Fruit fly (Drosophila melanogaster): Measurements from ENCODE around the gene Spase22-23.

The Spase22-23 gene

dm6 chr3R:24276104-24277008 is 46.5 kb upstream of the Spase22-23 start, which contains the start of gene Orct (continued):
- TF ChIP-seq D (optimal IDR thresholded peaks at IDR 0.05), result no peak
- TF ChIP-seq D (GFP tag; optimal IDR thresholded peaks at IDR 0.05), result peak; percentile 33
- TF ChIP-seq en (GFP tag; optimal IDR thresholded peaks at IDR 0.05), result no peak
- TF ChIP-seq CG15601 (tag; optimal IDR thresholded peaks at IDR 0.05), result peak; percentile 20
- no peak for TF ChIP-seq CG42726 (GFP tag; IDR thresholded peaks at IDR 0.05; ENCODE audit: partially characterized antibody)
- TF ChIP-seq CG11093 (GFP tag; IDR thresholded peaks at IDR 0.05), result no peak
- TF ChIP-seq D19A (tag; optimal IDR thresholded peaks at IDR 0.05), result peak; percentile 85
- TF ChIP-seq CG12391 (tag; optimal IDR thresholded peaks at IDR 0.05), result peak; percentile 78
- TF ChIP-seq pb (GFP tag; optimal IDR thresholded peaks at IDR 0.05), result no peak
- peak; percentile 4; the same call in 1 of the 2 replicates for TF ChIP-seq sim (GFP tag; IDR thresholded peaks at IDR 0.05)
- no peak for TF ChIP-seq sna (GFP tag; IDR thresholded peaks at IDR 0.05; ENCODE audit: partially characterized antibody)
- TF ChIP-seq Xbp1 (GFP tag; optimal IDR thresholded peaks at IDR 0.05), result peak; percentile 60
- peak; percentile 59; the same call in 1 of the 2 replicates for TF ChIP-seq CG11247 (GFP tag; IDR thresholded peaks at IDR 0.05)
- peak; percentile 75 for TF ChIP-seq scrt (GFP tag; optimal IDR thresholded peaks at IDR 0.05)
- 0 out of 2 replicates have a peak, but pooled peaks have one; percentile 36 for TF ChIP-seq Oaz (GFP tag; IDR thresholded peaks at IDR 0.05)
- TF ChIP-seq CG10147 (GFP tag; optimal IDR thresholded peaks at IDR 0.05), result peak; percentile 86
- TF ChIP-seq HmgZ (tag; optimal IDR thresholded peaks at IDR 0.05), result peak; percentile 80
- TF ChIP-seq chinmo (GFP tag; IDR thresholded peaks at IDR 0.05; ENCODE audit: partially characterized antibody), result no peak
- peak; percentile 29 for TF ChIP-seq NK7.1 (GFP tag; optimal IDR thresholded peaks at IDR 0.05)
- peak; percentile 42 for TF ChIP-seq CG4854 (GFP tag; optimal IDR thresholded peaks at IDR 0.05)
- TF ChIP-seq CG9817 (tag; optimal IDR thresholded peaks at IDR 0.05), result peak; percentile 68
- peak; percentile 71 for TF ChIP-seq cg (GFP tag; optimal IDR thresholded peaks at IDR 0.05)
- TF ChIP-seq tin (GFP tag; optimal IDR thresholded peaks at IDR 0.05), result peak; percentile 52
- TF ChIP-seq CG6689 (GFP tag; IDR thresholded peaks at IDR 0.05), result peak; percentile 57
- TF ChIP-seq CG13287 (GFP tag; IDR thresholded peaks at IDR 0.05; ENCODE audit: partially characterized antibody), result no peak
- peak; percentile 58 for TF ChIP-seq Antp (GFP tag; optimal IDR thresholded peaks at IDR 0.05)
- peak; percentile 79 for TF ChIP-seq CG12659 (GFP tag; optimal IDR thresholded peaks at IDR 0.05)
- no peak for TF ChIP-seq CG8478 (optimal IDR thresholded peaks at IDR 0.05)
- no peak for TF ChIP-seq CG16779 (GFP tag; IDR thresholded peaks at IDR 0.05)
- TF ChIP-seq NC2α (GFP tag; optimal IDR thresholded peaks at IDR 0.05), result no peak
- peak; percentile 82 for TF ChIP-seq pho (GFP tag; optimal IDR thresholded peaks at IDR 0.05)
- TF ChIP-seq Gsc (GFP tag; IDR thresholded peaks at IDR 0.05), result no peak
- 0 out of 2 replicates have a peak, but pooled peaks have one; percentile 51 for TF ChIP-seq toy (GFP tag; IDR thresholded peaks at IDR 0.05)
- peak; percentile 48 for TF ChIP-seq maf-S (GFP tag; optimal IDR thresholded peaks at IDR 0.05)
- TF ChIP-seq dysf (GFP tag; IDR thresholded peaks at IDR 0.05), result peak; percentile 78
- peak; percentile 15; the same call in 1 of the 3 replicates for TF ChIP-seq so (GFP tag; IDR thresholded peaks at IDR 0.05)
- TF ChIP-seq bigmax (GFP tag; optimal IDR thresholded peaks at IDR 0.05), result no peak
- TF ChIP-seq CG7357 (GFP tag; IDR thresholded peaks at IDR 0.05), result 0 out of 3 replicates have a peak, but pooled peaks have one; percentile 42
- peak; percentile 70 for TF ChIP-seq CrebB (tag; optimal IDR thresholded peaks at IDR 0.05)
- peak; percentile 32; the same call in 1 of the 3 replicates for TF ChIP-seq otp (GFP tag; IDR thresholded peaks at IDR 0.05)
- peak; percentile 44 for TF ChIP-seq CG6254 (GFP tag; optimal IDR thresholded peaks at IDR 0.05)
- peak; percentile 67 for TF ChIP-seq CG4424 (GFP tag; optimal IDR thresholded peaks at IDR 0.05)
- TF ChIP-seq H15 (GFP tag; IDR thresholded peaks at IDR 0.05), result no peak
- TF ChIP-seq Elba2 (GFP tag; optimal IDR thresholded peaks at IDR 0.05), result no peak
- no peak for TF ChIP-seq CG31365 (tag; optimal IDR thresholded peaks at IDR 0.05)
- TF ChIP-seq phol (tag; optimal IDR thresholded peaks at IDR 0.05), result peak; percentile 73
- peak; percentile 70 for TF ChIP-seq CG4328 (GFP tag; optimal IDR thresholded peaks at IDR 0.05)
- TF ChIP-seq CG6654 (GFP tag; optimal IDR thresholded peaks at IDR 0.05), result peak; percentile 70
- TF ChIP-seq Bgb (GFP tag; IDR thresholded peaks at IDR 0.05; ENCODE audit: partially characterized antibody), result peak; percentile 30; the same call in 1 of the 2 replicates
